Worm (Caenorhabditis elegans) whole organism, early embryonic: ENCODE measurements around the gene F58B4.2.

Source experiments
- B0310.2 ChIP-seq: sonication (generic microtip); optimal IDR thresholded peaks from 2 replicates; lab custom pipeline; 2016; ENCODE audit warnings: mild to moderate bottlenecking, missing genetic modification characterization, missing compliant biosample characterization
- F13C5.2 ChIP-seq: sonication (generic microtip); optimal IDR thresholded peaks from 2 replicates; lab custom pipeline; 2017; ENCODE audit warnings: mild to moderate bottlenecking, missing genetic modification characterization, inconsistent platforms, missing compliant biosample characterization
- aly-1 ChIP-seq: sonication (generic microtip); optimal IDR thresholded peaks from 2 replicates; lab custom pipeline; 2016; ENCODE audit warnings: missing genetic modification characterization, missing compliant biosample characterization
- ama-1 ChIP-seq: fragments of 150-350 bp; optimal IDR thresholded peaks from 2 replicates; lab custom pipeline; 2014
- ceh-13 ChIP-seq: fragments of 200-800 bp; sonication (Bioruptor generic); optimal IDR thresholded peaks from 2 replicates; lab custom pipeline; 2018; ENCODE audit warnings: mild to moderate bottlenecking, missing genetic modification characterization, missing compliant biosample characterization
- ceh-36 ChIP-seq: sonication (generic microtip); optimal IDR thresholded peaks from 2 replicates; lab custom pipeline; 2016; ENCODE audit warnings: missing genetic modification characterization, inconsistent platforms, missing compliant biosample characterization
- ets-7 ChIP-seq: sonication (generic microtip); optimal IDR thresholded peaks from 2 replicates; lab custom pipeline; 2016; ENCODE audit warnings: missing genotype, missing genetic modification characterization, missing compliant biosample characterization
- flt-1 ChIP-seq: fragments of 200-800 bp; sonication (Bioruptor generic); IDR thresholded peaks from 2 replicates; pipeline ENCODE4 v1.3.6; 2022; ENCODE audit warnings: missing genetic modification characterization, missing compliant biosample characterization
- hmbx-1 ChIP-seq: sonication (generic microtip); optimal IDR thresholded peaks from 2 replicates; lab custom pipeline; 2016; ENCODE audit warnings: mild to moderate bottlenecking, missing genetic modification characterization, missing compliant biosample characterization
- hmg-4 ChIP-seq: fragments of 200-800 bp; sonication (Bioruptor generic); optimal IDR thresholded peaks from 2 replicates; lab custom pipeline; 2018; ENCODE audit warnings: mild to moderate bottlenecking, missing genetic modification characterization, missing compliant biosample characterization
- hnd-1 ChIP-seq: sonication (generic microtip); optimal IDR thresholded peaks from 2 replicates; lab custom pipeline; 2016; ENCODE audit warnings: missing genetic modification characterization, missing compliant biosample characterization
- pes-1 ChIP-seq: fragments of 200-800 bp; sonication (Bioruptor generic); IDR thresholded peaks from 2 replicates; pipeline ENCODE4 v1.3.6; 2022; ENCODE audit warnings: missing genetic modification reagents, missing genetic modification characterization, missing compliant biosample characterization
- scrt-1 ChIP-seq: fragments of 200-800 bp; sonication (Bioruptor generic); IDR thresholded peaks from 2 replicates; pipeline ENCODE4 v1.3.6; 2022; ENCODE audit warnings: missing genetic modification characterization, missing compliant biosample characterization
- sea-1 ChIP-seq: fragments of 200-800 bp; sonication (Bioruptor generic); conservative IDR thresholded peaks from 2 replicates; pipeline ENCODE4 v1.3.6; 2022; ENCODE audit warnings: missing genetic modification characterization, missing compliant biosample characterization
- tbx-11 ChIP-seq: fragments of 200-800 bp; sonication (Bioruptor generic); IDR thresholded peaks from 2 replicates; pipeline ENCODE4 v1.3.6; 2022; ENCODE audit warnings: missing genetic modification characterization, missing compliant biosample characterization
- tbx-37 ChIP-seq: fragments of 200-800 bp; sonication (Bioruptor generic); conservative IDR thresholded peaks from 2 replicates; pipeline ENCODE4 v1.3.6; 2022; ENCODE audit warnings: missing genetic modification reagents, missing genetic modification characterization, missing compliant biosample characterization
- tra-4 ChIP-seq: sonication (generic microtip); optimal IDR thresholded peaks from 2 replicates; lab custom pipeline; 2017; ENCODE audit warnings: missing genetic modification characterization, missing compliant biosample characterization

Gene F58B4.2

ce11 chrV:10947930-10948329, 29.7 kb upstream of the F58B4.2 start, which contains the start of gene F17C11.2:
Gene F17C11.2, plus strand, starts transcription at chrV:10948230.
- no peak for TF ChIP-seq ets-7
- TF ChIP-seq tbx-37 (GFP tag; lab: Robert Waterston, UW) = no peak

- TF ChIP-seq ceh-13 (no peak), flt-1 (no peak), ceh-36 (tag; lab: Kevin White, UChicago) (no peak), ets-7 (no peak), tra-4 (tag; lab: Kevin White, UChicago) (no peak), ama-1 (lab: Kevin White, UChicago) (no peak), tbx-11 (no peak), B0310.2 (tag; lab: Kevin White, UChicago) (no peak), hmbx-1 (tag; lab: Kevin White, UChicago) (no peak)
These were observed 28.9 kb upstream of the F58B4.2 start for ce11 chrV:10947210-10947609.

- TF ChIP-seq hnd-1 (tag; lab: Kevin White, UChicago) = no peak
- TF ChIP-seq ets-7 = no peak
- no peak for TF ChIP-seq aly-1 (tag; lab: Kevin White, UChicago)
- TF ChIP-seq sea-1 (GFP tag; lab: Robert Waterston, UW) = no peak
- TF ChIP-seq B0310.2 (tag; lab: Kevin White, UChicago) = no peak
- TF ChIP-seq ceh-13 = no peak
- no peak for TF ChIP-seq flt-1
These were observed 26.6 kb upstream of the F58B4.2 start for ce11 chrV:10944903-10945302.

- TF ChIP-seq hmg-4 (GFP tag; lab: Kevin White, UChicago) (no peak), ceh-13 (no peak), scrt-1 (GFP tag; lab: Robert Waterston, UW) (no peak), tra-4 (tag; lab: Kevin White, UChicago) (no peak), flt-1 (no peak), B0310.2 (tag; lab: Kevin White, UChicago) (no peak), sea-1 (GFP tag; lab: Robert Waterston, UW) (no peak), hmbx-1 (tag; lab: Kevin White, UChicago) (no peak), F13C5.2 (no peak), ama-1 (lab: Kevin White, UChicago) (no peak), hnd-1 (tag; lab: Kevin White, UChicago) (no peak), tbx-11 (no peak)
These were observed 23.9 kb upstream of the F58B4.2 start, which contains the start of gene zip-9 for ce11 chrV:10942161-10942560. Gene zip-9, plus strand, starts transcription at chrV:10942461.

ce11 chrV:10941150-10941549, 22.9 kb upstream of the F58B4.2 start, which contains the start of gene F17C11.26:
Gene F17C11.26, plus strand, starts transcription at chrV:10941450.
- TF ChIP-seq B0310.2 (tag; lab: Kevin White, UChicago) (no peak), F13C5.2 (no peak), aly-1 (tag; lab: Kevin White, UChicago) (no peak), hmg-4 (GFP tag; lab: Kevin White, UChicago) (no peak), hnd-1 (tag; lab: Kevin White, UChicago) (no peak), pes-1 (GFP tag; lab: Robert Waterston, UW) (no peak), ceh-13 (no peak), sea-1 (GFP tag; lab: Robert Waterston, UW) (no peak), tra-4 (tag; lab: Kevin White, UChicago) (no peak), tbx-11 (no peak), scrt-1 (GFP tag; lab: Robert Waterston, UW) (no peak), flt-1 (no peak), ceh-36 (tag; lab: Kevin White, UChicago) (no peak), tbx-37 (GFP tag; lab: Robert Waterston, UW) (no peak), ama-1 (lab: Kevin White, UChicago) (no peak), hmbx-1 (tag; lab: Kevin White, UChicago) (no peak), ets-7 (no peak)

- TF ChIP-seq hmbx-1 (tag; lab: Kevin White, UChicago) (no peak), tbx-11 (no peak)
These were observed 22.3 kb upstream of the F58B4.2 start for ce11 chrV:10940571-10940991.

ce11 chrV:10939990-10940570, 21.8 kb upstream of the F58B4.2 start:
- no peak for TF ChIP-seq sea-1 (GFP tag; lab: Robert Waterston, UW)
- TF ChIP-seq pes-1 (GFP tag; lab: Robert Waterston, UW) = no peak
- no peak for TF ChIP-seq scrt-1 (GFP tag; lab: Robert Waterston, UW)
- TF ChIP-seq tra-4 (tag; lab: Kevin White, UChicago) = no peak
- no peak for TF ChIP-seq tbx-37 (GFP tag; lab: Robert Waterston, UW)
- no peak for TF ChIP-seq ceh-13
- TF ChIP-seq ama-1 (lab: Kevin White, UChicago) = no peak
- no peak for TF ChIP-seq hnd-1 (tag; lab: Kevin White, UChicago)
- TF ChIP-seq hmbx-1 (tag; lab: Kevin White, UChicago) = no peak
- no peak for TF ChIP-seq B0310.2 (tag; lab: Kevin White, UChicago)
- TF ChIP-seq tbx-11 = no peak

ce11 chrV:10938739-10939138, 20.5 kb upstream of the F58B4.2 start, which contains the start of gene F17C11.11:
Gene F17C11.11, minus strand, starts transcription at chrV:10938817.
- TF ChIP-seq hmbx-1 (tag; lab: Kevin White, UChicago) (no peak), ets-7 (no peak), tbx-37 (GFP tag; lab: Robert Waterston, UW) (no peak), scrt-1 (GFP tag; lab: Robert Waterston, UW) (no peak), tra-4 (tag; lab: Kevin White, UChicago) (no peak), hnd-1 (tag; lab: Kevin White, UChicago) (no peak), ama-1 (lab: Kevin White, UChicago) (no peak), ceh-13 (no peak), flt-1 (no peak), sea-1 (GFP tag; lab: Robert Waterston, UW) (no peak), B0310.2 (tag; lab: Kevin White, UChicago) (no peak), aly-1 (tag; lab: Kevin White, UChicago) (no peak)
